Worm (Caenorhabditis elegans): Measurements from ENCODE around the gene C50D2.2.

- TF ChIP-seq pqm-1 (tag; optimal IDR thresholded peaks at IDR 0.05) (no peak), pax-1 (tag; optimal IDR thresholded peaks at IDR 0.05) (no peak), eyg-1 (tag; optimal IDR thresholded peaks at IDR 0.05) (no peak), ama-1 (optimal IDR thresholded peaks at IDR 0.05) (no peak), nhr-11 (tag; optimal IDR thresholded peaks at IDR 0.05) (no peak), che-1 (tag; optimal IDR thresholded peaks at IDR 0.05) (no peak), ceh-48 (tag; optimal IDR thresholded peaks at IDR 0.05) (no peak), hlh-8 (tag; optimal IDR thresholded peaks at IDR 0.05) (no peak), zip-5 (tag; optimal IDR thresholded peaks at IDR 0.05) (no peak), pha-2 (tag; optimal IDR thresholded peaks at IDR 0.05) (no peak), pag-3 (tag; optimal IDR thresholded peaks at IDR 0.05; ENCODE audit: borderline replicate concordance) (no peak)
Observed at ce11 chrII:79166-79565, 29.8 kb upstream of the C50D2.2 start, which contains the start of gene C23H3.9.

Measured in whole organism, late embryonic.